Worm (Caenorhabditis elegans) whole organism, L3 larva: ENCODE data around the gene npr-39.

ENCODE experiments used
- R02D3.7 ChIP-seq: fragments of 150-350 bp; optimal IDR thresholded peaks from 2 replicates; lab custom pipeline; 2014; ENCODE audit warnings: missing biosample characterization, missing genetic modification characterization
- ZK546.5 ChIP-seq: sonication (generic microtip); optimal IDR thresholded peaks from 2 replicates; lab custom pipeline; 2017; ENCODE audit warnings: missing biosample characterization, missing genetic modification characterization
- aly-2 ChIP-seq: fragments of 150-350 bp; optimal IDR thresholded peaks from 2 replicates; lab custom pipeline; 2014; ENCODE audit warnings: missing biosample characterization, missing genetic modification characterization
- ceh-28 ChIP-seq: fragments of 150-350 bp; optimal IDR thresholded peaks from 2 replicates; lab custom pipeline; 2014; ENCODE audit warnings: missing biosample characterization, missing genetic modification reagents, missing genetic modification characterization
- daf-12 ChIP-seq: fragments of 150-350 bp; optimal IDR thresholded peaks from 2 replicates; lab custom pipeline; 2014; ENCODE audit warnings: missing biosample characterization, missing genetic modification reagents, missing genetic modification characterization
- egl-27 ChIP-seq: sonication (generic microtip); optimal IDR thresholded peaks from 4 replicates; lab custom pipeline; 2017; ENCODE audit warnings: missing biosample characterization, missing genetic modification reagents, missing genetic modification characterization
- egl-5 ChIP-seq: fragments of 150-350 bp; optimal IDR thresholded peaks from 2 replicates; lab custom pipeline; 2017; ENCODE audit warnings: missing biosample characterization, missing genetic modification reagents, missing genetic modification characterization, inconsistent platforms
- elt-1 ChIP-seq: fragments of 150-350 bp; optimal IDR thresholded peaks from 2 replicates; lab custom pipeline; 2014; ENCODE audit warnings: missing biosample characterization, missing genetic modification characterization
- elt-3 ChIP-seq, 3 experiments: fragments of 150-350 bp in 1 of 3; sonication (generic microtip) in 2 of 3; optimal IDR thresholded peaks; 2 replicates in 2 of 3; 4 replicates in 1 of 3; lab custom pipeline; 2014 to 2017; ENCODE audit warnings: missing biosample characterization in 3 of 3, missing genetic modification characterization in 3 of 3
- eor-1 ChIP-seq, 2 experiments: fragments of 150-350 bp; optimal IDR thresholded peaks; 2 replicates each; lab custom pipeline; 2014 to 2018; ENCODE audit warnings: missing biosample characterization in 2 of 2, missing genetic modification characterization in 2 of 2
- fkh-2 ChIP-seq: fragments of 150-350 bp; optimal IDR thresholded peaks from 2 replicates; lab custom pipeline; 2014; ENCODE audit warnings: missing biosample characterization, missing genetic modification reagents, missing genetic modification characterization
- fos-1 ChIP-seq: fragments of 150-350 bp; optimal IDR thresholded peaks from 2 replicates; lab custom pipeline; 2014; ENCODE audit warnings: missing biosample characterization, missing genetic modification characterization
- hmg-11 ChIP-seq: sonication (generic microtip); optimal IDR thresholded peaks from 2 replicates; lab custom pipeline; 2016; ENCODE audit warnings: missing genetic modification characterization, missing compliant biosample characterization
- jun-1 ChIP-seq: fragments of 150-350 bp; optimal IDR thresholded peaks from 2 replicates; lab custom pipeline; 2014; ENCODE audit warnings: missing biosample characterization, missing genetic modification reagents, missing genetic modification characterization
- lin-39 ChIP-seq: fragments of 150-350 bp; optimal IDR thresholded peaks from 2 replicates; lab custom pipeline; 2018; ENCODE audit warnings: missing biosample characterization, missing genetic modification reagents, missing genetic modification characterization
- mdl-1 ChIP-seq: fragments of 150-350 bp; optimal IDR thresholded peaks from 2 replicates; lab custom pipeline; 2014; ENCODE audit warnings: missing biosample characterization, missing genetic modification characterization
- mml-1 ChIP-seq: fragments of 150-350 bp; sonication (generic microtip); optimal IDR thresholded peaks from 3 replicates; lab custom pipeline; 2014; ENCODE audit warnings: missing biosample characterization, missing genetic modification characterization
- nfya-1 ChIP-seq: sonication (generic microtip); optimal IDR thresholded peaks from 2 replicates; lab custom pipeline; 2017; ENCODE audit warnings: missing genetic modification characterization, mild to moderate bottlenecking, missing compliant biosample characterization, antibody characterized with exemption, moderate library complexity; ENCODE audit not compliant: insufficient read depth
- nhr-11 ChIP-seq: fragments of 150-350 bp; optimal IDR thresholded peaks from 2 replicates; lab custom pipeline; 2014; ENCODE audit warnings: missing biosample characterization, missing genetic modification characterization
- nhr-237 ChIP-seq: fragments of 150-350 bp; optimal IDR thresholded peaks from 2 replicates; lab custom pipeline; 2014; ENCODE audit warnings: missing biosample characterization, missing genetic modification characterization
- nhr-28 ChIP-seq: fragments of 150-350 bp; optimal IDR thresholded peaks from 2 replicates; lab custom pipeline; 2014; ENCODE audit warnings: missing biosample characterization, missing genetic modification characterization
- nhr-43 ChIP-seq: sonication (generic microtip); optimal IDR thresholded peaks from 2 replicates; lab custom pipeline; 2016; ENCODE audit warnings: mild to moderate bottlenecking, missing genetic modification characterization, missing compliant biosample characterization; ENCODE audit not compliant: poor library complexity, severe bottlenecking
- nhr-67 ChIP-seq: fragments of 150-350 bp; optimal IDR thresholded peaks from 2 replicates; lab custom pipeline; 2014; ENCODE audit warnings: missing biosample characterization, missing genetic modification characterization
- nhr-76 ChIP-seq: fragments of 150-350 bp; sonication (generic microtip); optimal IDR thresholded peaks from 5 replicates; lab custom pipeline; 2014; ENCODE audit warnings: missing biosample characterization, missing genetic modification characterization
- pha-4 ChIP-seq: fragments of 150-350 bp; optimal IDR thresholded peaks from 2 replicates; lab custom pipeline; 2014; ENCODE audit warnings: missing biosample characterization, missing genetic modification reagents, missing genetic modification characterization
- pqm-1 ChIP-seq: fragments of 150-350 bp; optimal IDR thresholded peaks from 2 replicates; lab custom pipeline; 2017; ENCODE audit warnings: missing biosample characterization, missing genetic modification characterization, inconsistent platforms
- sea-2 ChIP-seq: fragments of 150-350 bp; sonication (generic microtip); optimal IDR thresholded peaks from 4 replicates; lab custom pipeline; 2014; ENCODE audit warnings: missing biosample characterization, missing genetic modification reagents, missing genetic modification characterization
- skn-1 ChIP-seq: fragments of 150-350 bp; optimal IDR thresholded peaks from 2 replicates; lab custom pipeline; 2014; ENCODE audit warnings: missing biosample characterization, missing genetic modification characterization
- tbx-2 ChIP-seq: sonication (generic microtip); optimal IDR thresholded peaks from 2 replicates; lab custom pipeline; 2016; ENCODE audit warnings: mild to moderate bottlenecking, missing genetic modification characterization, missing compliant biosample characterization
- unc-39 ChIP-seq: sonication (generic microtip); optimal IDR thresholded peaks from 4 replicates; lab custom pipeline; 2017; ENCODE audit warnings: missing biosample characterization, missing genetic modification characterization
- zag-1 ChIP-seq: fragments of 150-350 bp; optimal IDR thresholded peaks from 2 replicates; lab custom pipeline; 2014; ENCODE audit warnings: missing biosample characterization, missing genetic modification characterization
- ztf-11 ChIP-seq: fragments of 150-350 bp; optimal IDR thresholded peaks from 2 replicates; lab custom pipeline; 2014; ENCODE audit warnings: missing biosample characterization, missing genetic modification characterization

The npr-39 gene

ce11 chrV:10066769-10067168 lies at the start of gene npr-39:
TSS of gene npr-39 (plus strand) at chrV:10067069.
- TF ChIP-seq nhr-11 (tag; lab: Kevin White, UChicago) (no peak), nhr-76 (tag; lab: Kevin White, UChicago) (peak; percentile 43)
- TF ChIP-seq, all 47 proteins: peak for 1

DNA sequence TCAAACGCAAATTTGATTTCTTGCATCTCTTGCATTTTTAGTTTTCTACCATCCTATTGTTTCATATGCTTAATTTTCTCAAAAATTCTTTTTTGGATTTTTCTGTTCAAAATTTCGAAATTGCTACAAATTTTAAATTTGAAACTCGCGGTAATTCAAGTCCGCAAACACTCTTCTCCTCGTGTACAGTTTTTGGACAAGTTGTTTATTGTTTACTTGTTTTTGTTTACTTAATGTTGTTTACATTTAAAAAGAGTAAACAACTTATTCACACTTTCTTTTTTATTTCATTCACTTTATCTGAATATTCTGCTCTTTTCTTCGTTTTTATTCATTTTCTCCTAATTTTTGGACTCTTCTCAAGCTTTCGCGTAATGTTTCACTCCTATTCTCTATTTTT lies 48.6 kb upstream of the npr-39 start:
- TF ChIP-seq elt-3 (tag; optimal IDR thresholded peaks at IDR 0.05; lab: Kevin White, UChicago), result no peak

ce11 chrV:10019083-10019624 lies 47.7 kb upstream of the npr-39 start:
- TF ChIP-seq skn-1, result no peak
- no peak for TF ChIP-seq fkh-2 (tag; lab: Kevin White, UChicago)
- no peak for TF ChIP-seq sea-2 (GFP tag; lab: Kevin White, UChicago)
- no peak for TF ChIP-seq elt-1 (tag; lab: Kevin White, UChicago)
- TF ChIP-seq egl-5, result no peak
- no peak for TF ChIP-seq zag-1 (tag; lab: Kevin White, UChicago)
- TF ChIP-seq ztf-11, result no peak
- TF ChIP-seq pqm-1 (tag; lab: Kevin White, UChicago), result no peak
- no peak for TF ChIP-seq hmg-11 (tag; lab: Kevin White, UChicago)
- no peak for TF ChIP-seq aly-2 (tag; lab: Kevin White, UChicago)
- no peak for TF ChIP-seq nhr-28 (tag; lab: Kevin White, UChicago)
- no peak for TF ChIP-seq mml-1 (tag; lab: Kevin White, UChicago)
- TF ChIP-seq ceh-28, result no peak
- no peak for TF ChIP-seq nhr-237 (tag; lab: Kevin White, UChicago)
- no peak for TF ChIP-seq unc-39
- no peak for TF ChIP-seq R02D3.7
- TF ChIP-seq nhr-11 (tag; lab: Kevin White, UChicago), result no peak
- no peak for TF ChIP-seq egl-27 (tag; lab: Kevin White, UChicago)
- no peak for TF ChIP-seq ZK546.5 (tag; lab: Kevin White, UChicago)
- no peak for TF ChIP-seq fos-1 (tag; lab: Kevin White, UChicago)

- peak; percentile 94 for TF ChIP-seq pha-4
- TF ChIP-seq fos-1 (tag; lab: Kevin White, UChicago), result no peak
- TF ChIP-seq hmg-11 (tag; lab: Kevin White, UChicago), result no peak
- peak; percentile 36 for TF ChIP-seq lin-39 (tag; lab: Kevin White, UChicago)
- peak; percentile 46 for TF ChIP-seq mdl-1 (tag; lab: Kevin White, UChicago)
- TF ChIP-seq nhr-43, result no peak
- TF ChIP-seq tbx-2 (tag; lab: Kevin White, UChicago), result no peak
- TF ChIP-seq nfya-1 (tag; lab: Kevin White, UChicago), result peak; percentile 26
- TF ChIP-seq nhr-67 (tag; lab: Kevin White, UChicago), result no peak
Observed at ce11 chrV:10019934-10020333, 46.9 kb upstream of the npr-39 start.

ce11 chrV:10023062-10023536 lies 43.8 kb upstream of the npr-39 start:
- TF ChIP-seq sea-2 (GFP tag; lab: Kevin White, UChicago) (no peak), pqm-1 (tag; lab: Kevin White, UChicago) (no peak), nhr-76 (tag; lab: Kevin White, UChicago) (no peak), ztf-11 (no peak), eor-1 (tag; optimal IDR thresholded peaks at IDR 0.05; lab: Kevin White, UChicago) (no peak), egl-27 (tag; lab: Kevin White, UChicago) (no peak), elt-3 (tag; optimal IDR thresholded peaks at IDR 0.05; lab: Kevin White, UChicago) (no peak)

DNA sequence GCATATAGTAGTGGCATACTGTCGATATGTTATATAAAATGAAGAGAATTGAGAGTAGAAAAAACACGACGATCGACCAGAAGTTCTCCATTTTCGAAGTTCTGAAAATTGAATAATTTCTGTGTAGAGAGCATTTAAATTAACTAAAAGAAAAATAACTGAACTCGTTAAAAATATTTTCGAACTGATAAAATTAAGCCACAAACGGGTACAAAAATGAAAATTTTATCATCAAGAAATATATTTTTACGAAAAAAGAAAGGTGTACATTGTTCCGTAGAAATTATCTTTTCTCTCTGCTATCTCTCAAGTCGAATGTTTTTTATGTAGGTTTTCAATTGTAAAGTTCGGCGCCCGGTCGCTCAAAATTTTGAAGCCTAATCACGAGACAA lies 35.9 kb upstream of the npr-39 start, which contains the start of gene acl-2:
Gene acl-2 (minus strand): TSS at position 101 of the 392 bp plus-strand sequence.
- no peak for TF ChIP-seq daf-12 (tag; lab: Kevin White, UChicago)
- TF ChIP-seq pha-4, result no peak
- no peak for TF ChIP-seq ceh-28
- no peak for TF ChIP-seq jun-1 (tag; lab: Kevin White, UChicago)
- TF ChIP-seq nhr-76 (tag; lab: Kevin White, UChicago), result no peak
- TF ChIP-seq tbx-2 (tag; lab: Kevin White, UChicago), result no peak
- TF ChIP-seq skn-1, result no peak
- no peak for TF ChIP-seq egl-5
